Worm (Caenorhabditis elegans) whole organism, L3 larva: ENCODE results near the gene F59G1.8.

Source experiments
- R02D3.7 ChIP-seq: fragments of 150-350 bp; optimal IDR thresholded peaks from 2 replicates; lab custom pipeline; 2014; ENCODE audit warnings: missing biosample characterization, missing genetic modification characterization
- ZK546.5 ChIP-seq: sonication (generic microtip); optimal IDR thresholded peaks from 2 replicates; lab custom pipeline; 2017; ENCODE audit warnings: missing biosample characterization, missing genetic modification characterization
- aly-2 ChIP-seq: fragments of 150-350 bp; optimal IDR thresholded peaks from 2 replicates; lab custom pipeline; 2014; ENCODE audit warnings: missing biosample characterization, missing genetic modification characterization
- ama-1 ChIP-seq: fragments of 150-350 bp; optimal IDR thresholded peaks from 2 replicates; lab custom pipeline; 2018
- ceh-28 ChIP-seq: fragments of 150-350 bp; optimal IDR thresholded peaks from 2 replicates; lab custom pipeline; 2014; ENCODE audit warnings: missing biosample characterization, missing genetic modification reagents, missing genetic modification characterization
- ceh-82 ChIP-seq: fragments of 150-350 bp; optimal IDR thresholded peaks from 2 replicates; lab custom pipeline; 2014; ENCODE audit warnings: missing biosample characterization, missing genetic modification characterization
- daf-12 ChIP-seq: fragments of 150-350 bp; optimal IDR thresholded peaks from 2 replicates; lab custom pipeline; 2014; ENCODE audit warnings: missing biosample characterization, missing genetic modification reagents, missing genetic modification characterization
- egl-27 ChIP-seq: sonication (generic microtip); optimal IDR thresholded peaks from 4 replicates; lab custom pipeline; 2017; ENCODE audit warnings: missing biosample characterization, missing genetic modification reagents, missing genetic modification characterization
- egl-5 ChIP-seq: fragments of 150-350 bp; optimal IDR thresholded peaks from 2 replicates; lab custom pipeline; 2017; ENCODE audit warnings: missing biosample characterization, missing genetic modification reagents, missing genetic modification characterization, inconsistent platforms
- elt-1 ChIP-seq: fragments of 150-350 bp; optimal IDR thresholded peaks from 2 replicates; lab custom pipeline; 2014; ENCODE audit warnings: missing biosample characterization, missing genetic modification characterization
- elt-2 ChIP-seq: sonication (generic microtip); optimal IDR thresholded peaks from 2 replicates; lab custom pipeline; 2016; ENCODE audit warnings: missing genetic modification reagents, mild to moderate bottlenecking, missing genetic modification characterization, missing compliant biosample characterization
- elt-3 ChIP-seq, 3 experiments: fragments of 150-350 bp in 1 of 3; sonication (generic microtip) in 2 of 3; optimal IDR thresholded peaks; 2 replicates in 2 of 3; 4 replicates in 1 of 3; lab custom pipeline; 2014 to 2017; ENCODE audit warnings: missing biosample characterization in 3 of 3, missing genetic modification characterization in 3 of 3
- eor-1 ChIP-seq, 2 experiments: fragments of 150-350 bp; optimal IDR thresholded peaks; 2 replicates each; lab custom pipeline; 2014 to 2018; ENCODE audit warnings: missing biosample characterization in 2 of 2, missing genetic modification characterization in 2 of 2
- fkh-10 ChIP-seq: sonication (generic microtip); optimal IDR thresholded peaks from 2 replicates; lab custom pipeline; 2017; ENCODE audit warnings: missing biosample characterization, missing genetic modification reagents, missing genetic modification characterization
- fkh-2 ChIP-seq: fragments of 150-350 bp; optimal IDR thresholded peaks from 2 replicates; lab custom pipeline; 2014; ENCODE audit warnings: missing biosample characterization, missing genetic modification reagents, missing genetic modification characterization
- jun-1 ChIP-seq: fragments of 150-350 bp; optimal IDR thresholded peaks from 2 replicates; lab custom pipeline; 2014; ENCODE audit warnings: missing biosample characterization, missing genetic modification reagents, missing genetic modification characterization
- lin-15B ChIP-seq: fragments of 150-350 bp; optimal IDR thresholded peaks from 2 replicates; lab custom pipeline; 2014; ENCODE audit warnings: missing biosample characterization, missing genetic modification characterization
- lsy-12 ChIP-seq: sonication (generic microtip); optimal IDR thresholded peaks from 2 replicates; lab custom pipeline; 2016; ENCODE audit warnings: mild to moderate bottlenecking, missing genetic modification characterization, missing compliant biosample characterization
- mml-1 ChIP-seq: fragments of 150-350 bp; sonication (generic microtip); optimal IDR thresholded peaks from 3 replicates; lab custom pipeline; 2014; ENCODE audit warnings: missing biosample characterization, missing genetic modification characterization
- nfya-1 ChIP-seq: sonication (generic microtip); optimal IDR thresholded peaks from 2 replicates; lab custom pipeline; 2017; ENCODE audit warnings: missing genetic modification characterization, mild to moderate bottlenecking, missing compliant biosample characterization, antibody characterized with exemption, moderate library complexity; ENCODE audit not compliant: insufficient read depth
- nhr-12 ChIP-seq: fragments of 150-350 bp; optimal IDR thresholded peaks from 2 replicates; lab custom pipeline; 2014; ENCODE audit warnings: missing biosample characterization, missing genetic modification characterization
- nhr-23 ChIP-seq: fragments of 150-350 bp; optimal IDR thresholded peaks from 2 replicates; lab custom pipeline; 2014; ENCODE audit warnings: missing biosample characterization, missing genetic modification reagents, missing genetic modification characterization
- nhr-43 ChIP-seq: sonication (generic microtip); optimal IDR thresholded peaks from 2 replicates; lab custom pipeline; 2016; ENCODE audit warnings: mild to moderate bottlenecking, missing genetic modification characterization, missing compliant biosample characterization; ENCODE audit not compliant: poor library complexity, severe bottlenecking
- nhr-67 ChIP-seq: fragments of 150-350 bp; optimal IDR thresholded peaks from 2 replicates; lab custom pipeline; 2014; ENCODE audit warnings: missing biosample characterization, missing genetic modification characterization
- nhr-76 ChIP-seq: fragments of 150-350 bp; sonication (generic microtip); optimal IDR thresholded peaks from 5 replicates; lab custom pipeline; 2014; ENCODE audit warnings: missing biosample characterization, missing genetic modification characterization
- nhr-77 ChIP-seq: fragments of 150-350 bp; optimal IDR thresholded peaks from 2 replicates; lab custom pipeline; 2014; ENCODE audit warnings: missing biosample characterization, missing genetic modification characterization
- pha-4 ChIP-seq: fragments of 150-350 bp; optimal IDR thresholded peaks from 2 replicates; lab custom pipeline; 2014; ENCODE audit warnings: missing biosample characterization, missing genetic modification reagents, missing genetic modification characterization
- pqm-1 ChIP-seq: fragments of 150-350 bp; optimal IDR thresholded peaks from 2 replicates; lab custom pipeline; 2017; ENCODE audit warnings: missing biosample characterization, missing genetic modification characterization, inconsistent platforms
- sea-2 ChIP-seq: fragments of 150-350 bp; sonication (generic microtip); optimal IDR thresholded peaks from 4 replicates; lab custom pipeline; 2014; ENCODE audit warnings: missing biosample characterization, missing genetic modification reagents, missing genetic modification characterization
- skn-1 ChIP-seq: fragments of 150-350 bp; optimal IDR thresholded peaks from 2 replicates; lab custom pipeline; 2014; ENCODE audit warnings: missing biosample characterization, missing genetic modification characterization
- snpc-4 ChIP-seq: fragments of 150-350 bp; optimal IDR thresholded peaks from 2 replicates; lab custom pipeline; 2014; ENCODE audit warnings: missing biosample characterization, missing genetic modification characterization
- unc-62 ChIP-seq: fragments of 150-350 bp; sonication (generic microtip); optimal IDR thresholded peaks from 4 replicates; lab custom pipeline; 2014; ENCODE audit warnings: missing biosample characterization, missing genetic modification reagents, missing genetic modification characterization
- zag-1 ChIP-seq: fragments of 150-350 bp; optimal IDR thresholded peaks from 2 replicates; lab custom pipeline; 2014; ENCODE audit warnings: missing biosample characterization, missing genetic modification characterization
- ztf-11 ChIP-seq: fragments of 150-350 bp; optimal IDR thresholded peaks from 2 replicates; lab custom pipeline; 2014; ENCODE audit warnings: missing biosample characterization, missing genetic modification characterization
- ztf-4 ChIP-seq: fragments of 150-350 bp; optimal IDR thresholded peaks from 2 replicates; lab custom pipeline; 2014; ENCODE audit warnings: missing biosample characterization, missing genetic modification characterization

Gene F59G1.8

ce11 chrII:5911274-5911673 is 4.9 kb downstream of the F59G1.8 start, which contains the start of gene cgt-3:
Gene cgt-3 (plus strand): TSS chrII:5911324.
- TF ChIP-seq pqm-1 (tag; lab: Kevin White, UChicago) (peak; percentile 58), pha-4 (tag; lab: Kevin White, UChicago) (peak; percentile 71), ama-1 (lab: Kevin White, UChicago) (no peak)

ce11 chrII:5911939-5912523 is 5.7 kb downstream of the F59G1.8 start:
- TF ChIP-seq mml-1 (tag; lab: Kevin White, UChicago) (no peak), elt-2 (peak; percentile 94), nhr-76 (tag; lab: Kevin White, UChicago) (no peak), ceh-28 (tag; lab: Kevin White, UChicago) (no peak), pqm-1 (tag; lab: Kevin White, UChicago) (peak; percentile 96), nhr-77 (tag; lab: Kevin White, UChicago) (no peak), elt-1 (tag; lab: Kevin White, UChicago) (no peak), eor-1 (tag; optimal IDR thresholded peaks at IDR 0.05; lab: Kevin White, UChicago) (no peak), ZK546.5 (tag; lab: Kevin White, UChicago) (no peak), egl-27 (tag; lab: Kevin White, UChicago) (no peak), nhr-67 (tag; lab: Kevin White, UChicago) (no peak), ceh-82 (tag; lab: Kevin White, UChicago) (no peak), pha-4 (tag; lab: Kevin White, UChicago) (peak; percentile 94), ztf-4 (tag; lab: Kevin White, UChicago) (no peak), aly-2 (tag; lab: Kevin White, UChicago) (no peak), fkh-2 (tag; lab: Kevin White, UChicago) (no peak), zag-1 (tag; lab: Kevin White, UChicago) (no peak), nhr-12 (tag; lab: Kevin White, UChicago) (no peak), fkh-10 (no peak), ztf-11 (no peak), unc-62 (GFP tag; lab: Kevin White, UChicago) (no peak), nhr-23 (tag; lab: Kevin White, UChicago) (no peak), lsy-12 (tag; lab: Kevin White, UChicago) (no peak), skn-1 (peak; percentile 47), lin-15B (no peak), R02D3.7 (tag; lab: Kevin White, UChicago) (no peak), egl-5 (tag; lab: Kevin White, UChicago) (no peak), nfya-1 (tag; lab: Kevin White, UChicago) (no peak), ama-1 (lab: Kevin White, UChicago) (no peak), daf-12 (tag; lab: Kevin White, UChicago) (no peak), nhr-43 (tag; lab: Kevin White, UChicago) (no peak), sea-2 (GFP tag; lab: Kevin White, UChicago) (no peak), elt-3 (tag; optimal IDR thresholded peaks at IDR 0.05; lab: Kevin White, UChicago) (no peak), snpc-4 (no peak), jun-1 (peak; percentile 41)
- TF ChIP-seq, all 47 proteins: peak for 5

DNA sequence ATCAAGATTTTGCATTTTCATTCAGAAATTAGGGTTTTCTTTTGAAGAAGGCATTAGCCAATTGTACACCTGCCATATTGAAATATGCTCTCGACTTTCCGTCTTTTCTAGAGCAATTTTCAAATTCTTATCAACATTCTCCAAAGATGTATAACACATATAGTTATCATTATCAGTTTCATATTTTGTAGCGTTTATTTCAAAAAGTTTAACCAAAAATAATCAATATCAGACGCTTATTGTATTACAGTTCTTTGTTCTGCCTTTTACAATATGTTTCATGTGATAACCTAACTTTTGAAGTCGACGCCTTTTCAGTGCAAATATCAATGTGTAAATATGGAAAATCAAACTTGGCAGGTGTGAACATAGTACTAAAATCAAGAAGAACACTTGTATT is 7.5 kb downstream of the F59G1.8 start:
- TF ChIP-seq egl-27 (tag; lab: Kevin White, UChicago) (no peak), pha-4 (tag; lab: Kevin White, UChicago) (peak; percentile 42), elt-2 (peak; percentile 77), pqm-1 (tag; lab: Kevin White, UChicago) (peak; percentile 80)

DNA sequence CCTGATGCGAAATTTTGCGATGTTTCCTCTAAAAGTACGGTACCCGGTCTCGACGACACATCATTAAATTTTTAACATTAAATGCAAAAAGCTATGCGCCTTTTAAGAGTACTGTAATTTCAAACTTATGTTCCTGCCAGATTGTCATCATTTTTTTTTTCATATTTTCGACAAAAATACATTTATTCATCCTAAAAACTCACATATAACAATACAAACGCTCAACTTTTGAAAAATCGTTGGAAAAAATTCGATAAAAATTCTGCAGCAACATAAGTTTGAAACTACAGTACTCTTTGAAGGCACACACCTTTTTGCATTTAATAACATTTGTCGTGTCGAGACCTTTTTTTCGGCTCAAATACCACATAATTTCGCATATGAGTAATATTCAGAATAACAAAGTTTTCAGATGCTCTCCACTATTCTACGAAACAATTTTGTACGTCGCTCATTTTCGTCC is 10.7 kb downstream of the F59G1.8 start, which contains the start of gene frh-1:
Gene frh-1 (plus strand): TSS at position 413 of the 463 bp plus-strand sequence.
- TF ChIP-seq elt-2 (peak; percentile 26), skn-1 (no peak)
